Worm (Caenorhabditis elegans) whole organism, L1 larva: ENCODE measurements around the gene cct-8.
A peak's percentile ranks its signal among the peaks of the same experiment; 100 is the strongest.

Experiments
- C04F5.9 ChIP-seq: sonication (generic microtip); optimal IDR thresholded peaks from 2 replicates; lab custom pipeline; 2016; ENCODE audit warnings: missing genetic modification characterization, missing compliant biosample characterization
- C34B4.2 ChIP-seq: sonication (generic microtip); optimal IDR thresholded peaks from 2 replicates; lab custom pipeline; 2017; ENCODE audit warnings: mild to moderate bottlenecking, missing genetic modification characterization, missing compliant biosample characterization
- F16B12.6 ChIP-seq: fragments of 150-350 bp; optimal IDR thresholded peaks from 2 replicates; lab custom pipeline; 2014; ENCODE audit warnings: missing biosample characterization, missing genetic modification characterization
- alr-1 ChIP-seq: fragments of 200-800 bp; sonication (Bioruptor generic); optimal IDR thresholded peaks from 2 replicates; lab custom pipeline; 2018; ENCODE audit warnings: borderline replicate concordance, mild to moderate bottlenecking, missing genetic modification characterization, missing compliant biosample characterization
- aly-2 ChIP-seq: fragments of 150-350 bp; optimal IDR thresholded peaks from 2 replicates; lab custom pipeline; 2014; ENCODE audit warnings: missing biosample characterization, missing genetic modification characterization
- ama-1 ChIP-seq: fragments of 150-350 bp; optimal IDR thresholded peaks from 2 replicates; lab custom pipeline; 2014
- ceh-63 ChIP-seq: fragments of 200-800 bp; sonication (Bioruptor generic); optimal IDR thresholded peaks from 2 replicates; lab custom pipeline; 2018; ENCODE audit warnings: mild to moderate bottlenecking, missing genetic modification characterization, missing compliant biosample characterization
- ceh-82 ChIP-seq, 3 experiments: fragments of 150-350 bp in 1 of 3; sonication (generic microtip) in 2 of 3; optimal IDR thresholded peaks; 2 replicates each; lab custom pipeline; 2014 to 2017; ENCODE audit warnings: missing biosample characterization in 3 of 3, missing genetic modification characterization in 3 of 3
- ceh-90 ChIP-seq: sonication (generic microtip); optimal IDR thresholded peaks from 2 replicates; lab custom pipeline; 2016; ENCODE audit warnings: missing genetic modification characterization, missing compliant biosample characterization
- dpl-1 ChIP-seq, 3 experiments: fragments of 150-350 bp in 2 of 3; sonication (generic microtip) in 1 of 3; optimal IDR thresholded peaks; 2 replicates each; lab custom pipeline; 2014 to 2017; ENCODE audit warnings: missing biosample characterization in 3 of 3, missing genetic modification characterization in 3 of 3, missing genetic modification reagents in 3 of 3
- dsc-1 ChIP-seq: sonication (generic microtip); optimal IDR thresholded peaks from 2 replicates; lab custom pipeline; 2016; ENCODE audit warnings: mild to moderate bottlenecking, missing genetic modification characterization, missing compliant biosample characterization
- efl-3 ChIP-seq: fragments of 200-800 bp; sonication (Bioruptor generic); optimal IDR thresholded peaks from 2 replicates; lab custom pipeline; 2018; ENCODE audit warnings: mild to moderate bottlenecking, missing genetic modification characterization, missing compliant biosample characterization
- egl-27 ChIP-seq, 2 experiments: fragments of 150-350 bp in 1 of 2; sonication (generic microtip); optimal IDR thresholded peaks; 3 replicates each; lab custom pipeline; 2017 to 2018; ENCODE audit warnings: missing biosample characterization in 2 of 2, missing genetic modification characterization in 2 of 2, missing genetic modification reagents in 2 of 2
- fkh-10 ChIP-seq: sonication (generic microtip); optimal IDR thresholded peaks from 2 replicates; lab custom pipeline; 2017; ENCODE audit warnings: missing biosample characterization, missing genetic modification reagents, missing genetic modification characterization
- fos-1 ChIP-seq: fragments of 150-350 bp; optimal IDR thresholded peaks from 2 replicates; lab custom pipeline; 2014; ENCODE audit warnings: missing biosample characterization, missing genetic modification characterization
- grh-1 ChIP-seq: fragments of 200-800 bp; sonication (Bioruptor generic); IDR thresholded peaks from 2 replicates; pipeline ENCODE4 v1.3.6; 2022; ENCODE audit warnings: missing genetic modification reagents, missing genetic modification characterization, missing compliant biosample characterization
- hlh-17 ChIP-seq: fragments of 200-800 bp; sonication (Bioruptor generic); optimal IDR thresholded peaks from 2 replicates; lab custom pipeline; 2018; ENCODE audit warnings: missing genetic modification characterization, mild to moderate bottlenecking, missing compliant biosample characterization, moderate library complexity, borderline replicate concordance
- hpl-2 ChIP-seq: fragments of 150-350 bp; optimal IDR thresholded peaks from 2 replicates; lab custom pipeline; 2014; ENCODE audit warnings: missing biosample characterization, missing genetic modification reagents, missing genetic modification characterization
- irx-1 ChIP-seq: sonication (generic microtip); optimal IDR thresholded peaks from 2 replicates; lab custom pipeline; 2016; ENCODE audit warnings: missing genetic modification characterization, missing compliant biosample characterization
- jun-1 ChIP-seq: fragments of 150-350 bp; optimal IDR thresholded peaks from 2 replicates; lab custom pipeline; 2014; ENCODE audit warnings: missing biosample characterization, missing genetic modification reagents, missing genetic modification characterization
- lin-13 ChIP-seq: fragments of 150-350 bp; optimal IDR thresholded peaks from 2 replicates; lab custom pipeline; 2014; ENCODE audit warnings: missing biosample characterization, missing genetic modification reagents, missing genetic modification characterization
- lin-14 ChIP-seq: fragments of 200-800 bp; sonication (Bioruptor generic); optimal IDR thresholded peaks from 2 replicates; lab custom pipeline; 2018; ENCODE audit warnings: mild to moderate bottlenecking, missing genetic modification characterization, moderate library complexity, missing compliant biosample characterization
- lin-15B ChIP-seq: fragments of 150-350 bp; sonication (generic microtip); optimal IDR thresholded peaks from 3 replicates; lab custom pipeline; 2014; ENCODE audit warnings: missing biosample characterization, missing genetic modification characterization
- lin-35 ChIP-seq, 2 experiments: fragments of 150-350 bp; optimal IDR thresholded peaks; 2 replicates each; lab custom pipeline; 2014; ENCODE audit warnings: missing biosample characterization in 2 of 2, missing genetic modification characterization in 2 of 2, missing genetic modification reagents in 2 of 2
- lin-39 ChIP-seq: fragments of 150-350 bp; optimal IDR thresholded peaks from 2 replicates; lab custom pipeline; 2014; ENCODE audit warnings: missing biosample characterization, missing genetic modification reagents, missing genetic modification characterization
- lir-3 ChIP-seq: sonication (generic microtip); optimal IDR thresholded peaks from 2 replicates; lab custom pipeline; 2016; ENCODE audit warnings: mild to moderate bottlenecking, missing genetic modification characterization, moderate library complexity, missing compliant biosample characterization; ENCODE audit not compliant: poor library complexity
- lsy-2 ChIP-seq, 2 experiments: fragments of 150-350 bp; optimal IDR thresholded peaks; 2 replicates each; lab custom pipeline; 2014; ENCODE audit warnings: missing biosample characterization in 2 of 2, missing genetic modification characterization in 2 of 2
- mab-9 ChIP-seq: fragments of 200-800 bp; sonication (Bioruptor generic); IDR thresholded peaks from 2 replicates; pipeline ENCODE4 v1.3.6; 2022; ENCODE audit warnings: missing genetic modification reagents, missing genetic modification characterization, missing compliant biosample characterization
- mdl-1 ChIP-seq, 2 experiments: fragments of 150-350 bp; optimal IDR thresholded peaks; 2 replicates each; lab custom pipeline; 2014 to 2017; ENCODE audit warnings: missing biosample characterization in 2 of 2, missing genetic modification characterization in 2 of 2, inconsistent platforms in 1 of 2
- mep-1 ChIP-seq: fragments of 150-350 bp; optimal IDR thresholded peaks from 2 replicates; lab custom pipeline; 2014; ENCODE audit warnings: missing biosample characterization, missing genetic modification characterization
- nhr-12 ChIP-seq: sonication (generic microtip); optimal IDR thresholded peaks from 2 replicates; lab custom pipeline; 2017; ENCODE audit warnings: missing biosample characterization, missing genetic modification characterization
- nhr-28 ChIP-seq: fragments of 150-350 bp; optimal IDR thresholded peaks from 2 replicates; lab custom pipeline; 2014; ENCODE audit warnings: missing biosample characterization, missing genetic modification characterization
- nhr-47 ChIP-seq: sonication (generic microtip); optimal IDR thresholded peaks from 2 replicates; lab custom pipeline; 2016; ENCODE audit warnings: mild to moderate bottlenecking, missing genetic modification characterization, moderate library complexity, missing compliant biosample characterization
- nhr-77 ChIP-seq: fragments of 150-350 bp; optimal IDR thresholded peaks from 2 replicates; lab custom pipeline; 2014; ENCODE audit warnings: missing biosample characterization, missing genetic modification characterization
- nhr-84 ChIP-seq: sonication (generic microtip); optimal IDR thresholded peaks from 2 replicates; lab custom pipeline; 2017; ENCODE audit warnings: missing biosample characterization, missing genetic modification characterization
- nhr-85 ChIP-seq: sonication (generic microtip); peaks from one replicate; lab custom pipeline; 2016; ENCODE audit warnings: missing genetic modification characterization, inconsistent platforms, missing compliant biosample characterization
- nhr-90 ChIP-seq: sonication (generic microtip); optimal IDR thresholded peaks from 2 replicates; lab custom pipeline; 2016; ENCODE audit warnings: mild to moderate bottlenecking, missing genetic modification characterization, missing compliant biosample characterization; ENCODE audit not compliant: poor library complexity
- pag-3 ChIP-seq: sonication (generic microtip); optimal IDR thresholded peaks from 2 replicates; lab custom pipeline; 2017; ENCODE audit warnings: missing genetic modification characterization, mild to moderate bottlenecking, missing compliant biosample characterization, antibody characterized with exemption, borderline replicate concordance; ENCODE audit not compliant: insufficient read depth
- rnt-1 ChIP-seq: sonication (generic microtip); optimal IDR thresholded peaks from 2 replicates; lab custom pipeline; 2016; ENCODE audit warnings: mild to moderate bottlenecking, missing genetic modification characterization, moderate library complexity, missing compliant biosample characterization
- snpc-4 ChIP-seq: fragments of 150-350 bp; optimal IDR thresholded peaks from 2 replicates; lab custom pipeline; 2014; ENCODE audit warnings: missing biosample characterization, missing genetic modification characterization
- snu-23 ChIP-seq: sonication (generic microtip); optimal IDR thresholded peaks from 2 replicates; lab custom pipeline; 2016; ENCODE audit warnings: missing genetic modification characterization, missing compliant biosample characterization
- sox-4 ChIP-seq: sonication (generic microtip); optimal IDR thresholded peaks from 2 replicates; lab custom pipeline; 2016; ENCODE audit warnings: missing genetic modification characterization, missing compliant biosample characterization
- sptf-1 ChIP-seq: fragments of 150-350 bp; optimal IDR thresholded peaks from 2 replicates; lab custom pipeline; 2014; ENCODE audit warnings: missing biosample characterization, missing genetic modification characterization
- sup-37 ChIP-seq: fragments of 200-800 bp; sonication (Bioruptor generic); optimal IDR thresholded peaks from 2 replicates; lab custom pipeline; 2018; ENCODE audit warnings: mild to moderate bottlenecking, missing genetic modification characterization, missing compliant biosample characterization
- swsn-7 ChIP-seq: sonication (generic microtip); optimal IDR thresholded peaks from 2 replicates; lab custom pipeline; 2016; ENCODE audit warnings: missing genetic modification characterization, missing compliant biosample characterization
- tbx-2 ChIP-seq: sonication (generic microtip); optimal IDR thresholded peaks from 2 replicates; lab custom pipeline; 2016; ENCODE audit warnings: missing genetic modification characterization, missing compliant biosample characterization
- tlp-1 ChIP-seq: fragments of 150-350 bp; optimal IDR thresholded peaks from 2 replicates; lab custom pipeline; 2014; ENCODE audit warnings: missing biosample characterization, missing genetic modification characterization
- unc-62 ChIP-seq: fragments of 150-350 bp; optimal IDR thresholded peaks from 2 replicates; lab custom pipeline; 2014; ENCODE audit warnings: missing biosample characterization, missing genetic modification reagents, missing genetic modification characterization
- unc-86 ChIP-seq: sonication (generic microtip); optimal IDR thresholded peaks from 2 replicates; lab custom pipeline; 2016; ENCODE audit warnings: missing genetic modification characterization, missing compliant biosample characterization
- unc-98 ChIP-seq: fragments of 200-800 bp; sonication (Bioruptor generic); IDR thresholded peaks from 2 replicates; pipeline ENCODE4 v1.3.6; 2022; ENCODE audit warnings: missing genetic modification characterization, missing compliant biosample characterization
- zag-1 ChIP-seq: fragments of 150-350 bp; optimal IDR thresholded peaks from 2 replicates; lab custom pipeline; 2014; ENCODE audit warnings: missing biosample characterization, missing genetic modification characterization
- ztf-4 ChIP-seq: fragments of 150-350 bp; optimal IDR thresholded peaks from 2 replicates; lab custom pipeline; 2014; ENCODE audit warnings: missing biosample characterization, missing genetic modification characterization

Gene cct-8

ce11 chrIV:1108030-1108429 lies 14.3 kb upstream of the cct-8 start (continued):
- TF ChIP-seq ceh-63 (no peak), dpl-1 (GFP tag; optimal IDR thresholded peaks at IDR 0.05; lab: Kevin White, UChicago) (no peak), lin-14 (peak; percentile 80), unc-62 (no peak), ama-1 (no peak), nhr-84 (tag; lab: Kevin White, UChicago) (no peak), nhr-47 (peak; percentile 28), pag-3 (peak; percentile 53), dsc-1 (tag; lab: Kevin White, UChicago) (peak; percentile 70), sup-37 (GFP tag; lab: Kevin White, UChicago) (no peak), fkh-10 (no peak), aly-2 (tag; lab: Kevin White, UChicago) (no peak), unc-98 (no peak), nhr-12 (no peak), fos-1 (peak; percentile 12), hlh-17 (GFP tag; lab: Kevin White, UChicago) (no peak), lin-39 (tag; lab: Kevin White, UChicago) (peak; percentile 85), lin-15B (tag; lab: Kevin White, UChicago) (no peak), F16B12.6 (tag; lab: Kevin White, UChicago) (no peak), egl-27 (tag; optimal IDR thresholded peaks at IDR 0.05; lab: Kevin White, UChicago) (no peak), unc-86 (no peak), lin-13 (GFP tag; lab: Kevin White, UChicago) (no peak), sox-4 (no peak), nhr-28 (tag; lab: Kevin White, UChicago) (no peak), grh-1 (GFP tag; lab: Robert Waterston, UW) (no peak), C04F5.9 (peak; percentile 34), hpl-2 (GFP tag; lab: Kevin White, UChicago) (no peak), zag-1 (no peak), lir-3 (tag; lab: Kevin White, UChicago) (no peak), ztf-4 (tag; lab: Kevin White, UChicago) (peak; percentile 33), rnt-1 (peak; percentile 88), efl-3 (no peak)

DNA sequence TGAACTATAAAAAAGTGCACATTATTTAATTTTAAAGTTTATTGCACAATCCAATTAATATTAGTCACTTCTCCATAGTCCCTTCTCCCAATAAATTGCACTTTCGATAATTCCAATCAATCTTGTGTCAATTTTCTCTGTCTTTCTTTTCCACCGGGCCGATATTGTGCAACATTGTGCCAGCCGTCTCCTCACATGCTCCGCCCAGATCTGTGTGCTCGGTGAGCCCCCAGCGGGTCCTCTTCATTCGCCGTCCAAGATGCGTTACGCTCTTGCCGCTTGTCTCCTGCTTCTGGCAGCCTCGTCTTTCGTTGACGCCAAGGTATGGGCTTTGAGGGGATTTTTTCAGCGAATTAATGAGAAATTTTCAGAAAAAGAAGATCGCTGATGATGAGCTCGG lies 13.5 kb upstream of the cct-8 start, which contains the start of gene ost-1:
ost-1 (plus strand) TSS at position 207 of the 400 bp plus-strand sequence.
- TF ChIP-seq pag-3 (no peak), nhr-90 (tag; lab: Kevin White, UChicago) (no peak), unc-62 (no peak), nhr-28 (tag; lab: Kevin White, UChicago) (no peak), egl-27 (tag; optimal IDR thresholded peaks at IDR 0.05; lab: Kevin White, UChicago) (no peak), hlh-17 (GFP tag; lab: Kevin White, UChicago) (no peak), nhr-77 (tag; lab: Kevin White, UChicago) (no peak), mep-1 (tag; lab: Kevin White, UChicago) (peak; percentile 7), mab-9 (GFP tag; lab: Robert Waterston, UW) (no peak), lin-35 (GFP tag; optimal IDR thresholded peaks at IDR 0.05; lab: Kevin White, UChicago) (no peak), lir-3 (tag; lab: Kevin White, UChicago) (no peak), lin-13 (GFP tag; lab: Kevin White, UChicago) (no peak), lsy-2 (tag; optimal IDR thresholded peaks at IDR 0.05; lab: Kevin White, UChicago) (peak in 1 of 2 experiments; percentile 19), nhr-85 (tag; lab: Kevin White, UChicago) (no peak), lin-39 (tag; lab: Kevin White, UChicago) (peak; percentile 75), sptf-1 (no peak), jun-1 (tag; lab: Kevin White, UChicago) (no peak), alr-1 (tag; lab: Kevin White, UChicago) (no peak), ceh-82 (tag; optimal IDR thresholded peaks at IDR 0.05; lab: Kevin White, UChicago) (no peak), ceh-90 (tag; lab: Kevin White, UChicago) (no peak), dsc-1 (tag; lab: Kevin White, UChicago) (peak; percentile 11), tlp-1 (tag; lab: Kevin White, UChicago) (no peak), snpc-4 (no peak), tbx-2 (tag; lab: Kevin White, UChicago) (no peak), nhr-12 (no peak), F16B12.6 (tag; lab: Kevin White, UChicago) (no peak), snu-23 (GFP tag; lab: Kevin White, UChicago) (no peak), irx-1 (tag; lab: Kevin White, UChicago) (no peak), dpl-1 (GFP tag; optimal IDR thresholded peaks at IDR 0.05; lab: Kevin White, UChicago) (no peak), rnt-1 (peak; percentile 48), sox-4 (no peak), mdl-1 (tag; optimal IDR thresholded peaks at IDR 0.05; lab: Kevin White, UChicago) (no peak), lin-15B (tag; lab: Kevin White, UChicago) (no peak), C34B4.2 (no peak), swsn-7 (tag; lab: Kevin White, UChicago) (no peak)
